Worm (Caenorhabditis elegans) whole organism, dauer: ENCODE measurements around the gene vps-32.1.

ENCODE experiments used
- unc-62 ChIP-seq: sonication (generic microtip); optimal IDR thresholded peaks from 2 replicates; lab custom pipeline; 2017; ENCODE audit warnings: missing biosample characterization, missing genetic modification reagents, missing genetic modification characterization

The vps-32.1 gene

ce11 chrII:6589408-6589807 lies at the start of gene vps-32.1:
TSS of gene vps-32.1 (plus strand) at chrII:6589708.
- TF ChIP-seq unc-62 = no peak

ce11 chrII:6544842-6545410 lies 44.6 kb upstream of the vps-32.1 start, which contains the start of gene lron-15:
TSS of gene lron-15 (minus strand) at chrII:6544892.
- TF ChIP-seq unc-62 = no peak

- no peak for TF ChIP-seq unc-62
Observed at ce11 chrII:6554677-6555076, 34.8 kb upstream of the vps-32.1 start, which contains the start of gene wrn-1. TSS of gene wrn-1 (plus strand) at chrII:6554977.

ce11 chrII:6558887-6559286 lies 30.6 kb upstream of the vps-32.1 start:
- no peak for TF ChIP-seq unc-62

- TF ChIP-seq unc-62 = no peak
Observed at ce11 chrII:6560291-6560690, 29.2 kb upstream of the vps-32.1 start.

- TF ChIP-seq unc-62 = no peak
Observed at ce11 chrII:6561300-6561699, 28.2 kb upstream of the vps-32.1 start, which contains the start of gene F18C5.10. TSS of gene F18C5.10 (minus strand) at chrII:6561444.

- no peak for TF ChIP-seq unc-62
Observed at ce11 chrII:6562203-6562867, 27.2 kb upstream of the vps-32.1 start.

ce11 chrII:6563238-6563637 lies 26.3 kb upstream of the vps-32.1 start:
- no peak for TF ChIP-seq unc-62

- TF ChIP-seq unc-62 = no peak
Observed at ce11 chrII:6565077-6565476, 24.4 kb upstream of the vps-32.1 start, which contains the start of gene mpz-3. TSS of gene mpz-3 (minus strand) at chrII:6565396.

ce11 chrII:6566628-6567180 lies 22.8 kb upstream of the vps-32.1 start, which contains the start of the genes F18C5.5 and F18C5.9:
TSS of gene F18C5.5 (minus strand) at chrII:6566728.
TSS of gene F18C5.9 (plus strand) at chrII:6567130.
- TF ChIP-seq unc-62 = no peak

ce11 chrII:6568707-6569106 lies 20.8 kb upstream of the vps-32.1 start, which contains the start of gene sra-27:
TSS of gene sra-27 (plus strand) at chrII:6569007.
- TF ChIP-seq unc-62 = no peak

- TF ChIP-seq unc-62 = no peak
Observed at ce11 chrII:6573677-6574076, 15.8 kb upstream of the vps-32.1 start, which contains the start of gene sra-28. TSS of gene sra-28 (minus strand) at chrII:6573777.

- no peak for TF ChIP-seq unc-62
Observed at ce11 chrII:6575647-6576046, 13.9 kb upstream of the vps-32.1 start, which contains the start of gene sra-29. TSS of gene sra-29 (minus strand) at chrII:6575747.

- TF ChIP-seq unc-62 = no peak
Observed at ce11 chrII:6578378-6578777, 11.1 kb upstream of the vps-32.1 start, which contains the start of gene sra-31. TSS of gene sra-31 (minus strand) at chrII:6578478.

ce11 chrII:6581236-6581635 lies 8.3 kb upstream of the vps-32.1 start, which contains the start of gene C56C10.6:
TSS of gene C56C10.6 (minus strand) at chrII:6581336.
- no peak for TF ChIP-seq unc-62

ce11 chrII:6582758-6583157 lies 6.8 kb upstream of the vps-32.1 start, which contains the start of gene C56C10.4:
TSS of gene C56C10.4 (plus strand) at chrII:6583058.
- no peak for TF ChIP-seq unc-62

ce11 chrII:6587264-6587870 lies 2.1 kb upstream of the vps-32.1 start, which contains the start of gene C56C10.7:
TSS of gene C56C10.7 (minus strand) at chrII:6587575.
- no peak for TF ChIP-seq unc-62
